Worm (Caenorhabditis elegans) whole organism, L4 larva: ENCODE measurements around the gene F13H10.3.

Experiments
- ceh-32 ChIP-seq: sonication (generic microtip); optimal IDR thresholded peaks from 2 replicates; lab custom pipeline; 2016; ENCODE audit warnings: mild to moderate bottlenecking, missing genetic modification characterization, missing compliant biosample characterization; ENCODE audit not compliant: poor library complexity
- fos-1 ChIP-seq: fragments of 150-350 bp; optimal IDR thresholded peaks from 2 replicates; lab custom pipeline; 2014; ENCODE audit warnings: missing biosample characterization, missing genetic modification characterization
- hmg-1.1 ChIP-seq: fragments of 200-800 bp; sonication (Bioruptor generic); IDR thresholded peaks from 2 replicates; pipeline ENCODE4 v1.3.6; 2022; ENCODE audit warnings: missing genetic modification reagents, missing genetic modification characterization, missing compliant biosample characterization
- nhr-10 ChIP-seq: fragments of 150-350 bp; optimal IDR thresholded peaks from 2 replicates; lab custom pipeline; 2014; ENCODE audit warnings: missing biosample characterization, missing genetic modification characterization
- pqm-1 ChIP-seq: sonication (generic microtip); optimal IDR thresholded peaks from 2 replicates; lab custom pipeline; 2017; ENCODE audit warnings: missing biosample characterization, missing genetic modification characterization

- TF ChIP-seq hmg-1.1 (GFP tag; lab: Robert Waterston, UW) (no peak), pqm-1 (tag; lab: Kevin White, UChicago) (no peak), nhr-10 (no peak), ceh-32 (tag; lab: Kevin White, UChicago) (no peak), fos-1 (tag; lab: Kevin White, UChicago) (no peak)
Measured at ce11 chrIV:11044377-11044776, 28.6 kb upstream of the F13H10.3 start.
